Worm (Caenorhabditis elegans) whole organism, L1 larva: Measurements from ENCODE around the gene F59B10.5.
A peak's percentile ranks its signal among the peaks of the same experiment; 100 is the strongest.

Experiments
- C04F5.9 ChIP-seq: sonication (generic microtip); optimal IDR thresholded peaks from 2 replicates; lab custom pipeline; 2016; ENCODE audit warnings: missing genetic modification characterization, missing compliant biosample characterization
- C34B4.2 ChIP-seq: sonication (generic microtip); optimal IDR thresholded peaks from 2 replicates; lab custom pipeline; 2017; ENCODE audit warnings: mild to moderate bottlenecking, missing genetic modification characterization, missing compliant biosample characterization
- F16B12.6 ChIP-seq: fragments of 150-350 bp; optimal IDR thresholded peaks from 2 replicates; lab custom pipeline; 2014; ENCODE audit warnings: missing biosample characterization, missing genetic modification characterization
- aha-1 ChIP-seq: fragments of 150-350 bp; optimal IDR thresholded peaks from 2 replicates; lab custom pipeline; 2014; ENCODE audit warnings: missing biosample characterization, missing genetic modification characterization
- aly-2 ChIP-seq: fragments of 150-350 bp; optimal IDR thresholded peaks from 2 replicates; lab custom pipeline; 2014; ENCODE audit warnings: missing biosample characterization, missing genetic modification characterization
- ama-1 ChIP-seq: fragments of 150-350 bp; optimal IDR thresholded peaks from 2 replicates; lab custom pipeline; 2014
- blmp-1 ChIP-seq: fragments of 150-350 bp; optimal IDR thresholded peaks from 2 replicates; lab custom pipeline; 2014; ENCODE audit warnings: missing biosample characterization, missing genetic modification characterization
- ceh-82 ChIP-seq, 3 experiments: fragments of 150-350 bp in 1 of 3; sonication (generic microtip) in 2 of 3; optimal IDR thresholded peaks; 2 replicates each; lab custom pipeline; 2014 to 2017; ENCODE audit warnings: missing biosample characterization in 3 of 3, missing genetic modification characterization in 3 of 3
- ceh-88 ChIP-seq: fragments of 200-800 bp; sonication (Bioruptor generic); IDR thresholded peaks from 2 replicates; pipeline ENCODE4 v1.3.6; 2022; ENCODE audit warnings: missing genetic modification characterization, missing compliant biosample characterization
- ces-1 ChIP-seq: fragments of 150-350 bp; optimal IDR thresholded peaks from 2 replicates; lab custom pipeline; 2014; ENCODE audit warnings: missing biosample characterization, missing genetic modification reagents, missing genetic modification characterization
- dpl-1 ChIP-seq, 3 experiments: fragments of 150-350 bp in 2 of 3; sonication (generic microtip) in 1 of 3; optimal IDR thresholded peaks; 2 replicates each; lab custom pipeline; 2014 to 2017; ENCODE audit warnings: missing biosample characterization in 3 of 3, missing genetic modification characterization in 3 of 3, missing genetic modification reagents in 3 of 3
- efl-1 ChIP-seq, 4 experiments: fragments of 150-350 bp; optimal IDR thresholded peaks in 3 of 4; peaks in 1 of 4; 1 replicate in 1 of 4; 2 replicates in 3 of 4; lab custom pipeline; 2014; ENCODE audit warnings: missing biosample characterization in 2 of 4, missing genetic modification characterization in 2 of 4, missing genetic modification reagents in 2 of 4
- egl-13 ChIP-seq: sonication (generic microtip); optimal IDR thresholded peaks from 2 replicates; lab custom pipeline; 2016; ENCODE audit warnings: missing genotype, missing genetic modification reagents, missing genetic modification characterization, missing compliant biosample characterization
- elt-2 ChIP-seq: sonication (generic microtip); optimal IDR thresholded peaks from 2 replicates; lab custom pipeline; 2016; ENCODE audit warnings: missing genetic modification characterization, mild to moderate bottlenecking, inconsistent platforms, missing compliant biosample characterization, missing genetic modification reagents
- fkh-10 ChIP-seq: sonication (generic microtip); optimal IDR thresholded peaks from 2 replicates; lab custom pipeline; 2017; ENCODE audit warnings: missing biosample characterization, missing genetic modification reagents, missing genetic modification characterization
- fkh-4 ChIP-seq: sonication (generic microtip); optimal IDR thresholded peaks from 2 replicates; lab custom pipeline; 2016; ENCODE audit warnings: missing compliant biosample characterization, missing genetic modification characterization, borderline replicate concordance
- hlh-4 ChIP-seq: sonication (generic microtip); optimal IDR thresholded peaks from 2 replicates; lab custom pipeline; 2016; ENCODE audit warnings: mild to moderate bottlenecking, missing genetic modification characterization, missing compliant biosample characterization
- hpl-2 ChIP-seq: fragments of 150-350 bp; optimal IDR thresholded peaks from 2 replicates; lab custom pipeline; 2014; ENCODE audit warnings: missing biosample characterization, missing genetic modification reagents, missing genetic modification characterization
- irx-1 ChIP-seq: sonication (generic microtip); optimal IDR thresholded peaks from 2 replicates; lab custom pipeline; 2016; ENCODE audit warnings: missing genetic modification characterization, missing compliant biosample characterization
- isw-1 ChIP-seq: fragments of 200-800 bp; sonication (Bioruptor generic); IDR thresholded peaks from 2 replicates; pipeline ENCODE4 v1.3.6; 2022; ENCODE audit warnings: missing genetic modification characterization, missing compliant biosample characterization
- lin-13 ChIP-seq: fragments of 150-350 bp; optimal IDR thresholded peaks from 2 replicates; lab custom pipeline; 2014; ENCODE audit warnings: missing biosample characterization, missing genetic modification reagents, missing genetic modification characterization
- lin-14 ChIP-seq: fragments of 200-800 bp; sonication (Bioruptor generic); optimal IDR thresholded peaks from 2 replicates; lab custom pipeline; 2018; ENCODE audit warnings: mild to moderate bottlenecking, missing genetic modification characterization, moderate library complexity, missing compliant biosample characterization
- lin-15B ChIP-seq: fragments of 150-350 bp; sonication (generic microtip); optimal IDR thresholded peaks from 3 replicates; lab custom pipeline; 2014; ENCODE audit warnings: missing biosample characterization, missing genetic modification characterization
- lir-3 ChIP-seq: sonication (generic microtip); optimal IDR thresholded peaks from 2 replicates; lab custom pipeline; 2016; ENCODE audit warnings: mild to moderate bottlenecking, missing genetic modification characterization, moderate library complexity, missing compliant biosample characterization; ENCODE audit not compliant: poor library complexity
- lsy-2 ChIP-seq, 2 experiments: fragments of 150-350 bp; optimal IDR thresholded peaks; 2 replicates each; lab custom pipeline; 2014; ENCODE audit warnings: missing biosample characterization in 2 of 2, missing genetic modification characterization in 2 of 2
- mdl-1 ChIP-seq, 2 experiments: fragments of 150-350 bp; optimal IDR thresholded peaks; 2 replicates each; lab custom pipeline; 2014 to 2017; ENCODE audit warnings: missing biosample characterization in 2 of 2, missing genetic modification characterization in 2 of 2, inconsistent platforms in 1 of 2
- mef-2 ChIP-seq: fragments of 150-350 bp; optimal IDR thresholded peaks from 2 replicates; lab custom pipeline; 2014; ENCODE audit warnings: missing biosample characterization, missing genetic modification characterization
- mep-1 ChIP-seq: fragments of 150-350 bp; optimal IDR thresholded peaks from 2 replicates; lab custom pipeline; 2014; ENCODE audit warnings: missing biosample characterization, missing genetic modification characterization
- nhr-11 ChIP-seq: fragments of 150-350 bp; optimal IDR thresholded peaks from 2 replicates; lab custom pipeline; 2014; ENCODE audit warnings: missing biosample characterization, missing genetic modification characterization
- nhr-12 ChIP-seq: sonication (generic microtip); optimal IDR thresholded peaks from 2 replicates; lab custom pipeline; 2017; ENCODE audit warnings: missing biosample characterization, missing genetic modification characterization
- nhr-19 ChIP-seq: fragments of 200-800 bp; sonication (Bioruptor generic); conservative IDR thresholded peaks from 2 replicates; pipeline ENCODE4 v1.3.6; 2022; ENCODE audit warnings: missing genetic modification characterization, missing compliant biosample characterization
- nhr-71 ChIP-seq: sonication (generic microtip); optimal IDR thresholded peaks from 2 replicates; lab custom pipeline; 2016; ENCODE audit warnings: mild to moderate bottlenecking, missing genetic modification characterization, moderate library complexity, missing compliant biosample characterization
- nhr-76 ChIP-seq: sonication (generic microtip); optimal IDR thresholded peaks from 2 replicates; lab custom pipeline; 2017; ENCODE audit warnings: missing biosample characterization, missing genetic modification characterization
- nhr-85 ChIP-seq: sonication (generic microtip); peaks from one replicate; lab custom pipeline; 2016; ENCODE audit warnings: missing genetic modification characterization, inconsistent platforms, missing compliant biosample characterization
- pag-3 ChIP-seq: sonication (generic microtip); optimal IDR thresholded peaks from 2 replicates; lab custom pipeline; 2017; ENCODE audit warnings: missing genetic modification characterization, mild to moderate bottlenecking, missing compliant biosample characterization, antibody characterized with exemption, borderline replicate concordance; ENCODE audit not compliant: insufficient read depth
- rnt-1 ChIP-seq: sonication (generic microtip); optimal IDR thresholded peaks from 2 replicates; lab custom pipeline; 2016; ENCODE audit warnings: mild to moderate bottlenecking, missing genetic modification characterization, moderate library complexity, missing compliant biosample characterization
- sox-4 ChIP-seq: sonication (generic microtip); optimal IDR thresholded peaks from 2 replicates; lab custom pipeline; 2016; ENCODE audit warnings: missing genetic modification characterization, missing compliant biosample characterization
- swsn-7 ChIP-seq: sonication (generic microtip); optimal IDR thresholded peaks from 2 replicates; lab custom pipeline; 2016; ENCODE audit warnings: missing genetic modification characterization, missing compliant biosample characterization
- tbx-2 ChIP-seq: sonication (generic microtip); optimal IDR thresholded peaks from 2 replicates; lab custom pipeline; 2016; ENCODE audit warnings: missing genetic modification characterization, missing compliant biosample characterization
- tlp-1 ChIP-seq: fragments of 150-350 bp; optimal IDR thresholded peaks from 2 replicates; lab custom pipeline; 2014; ENCODE audit warnings: missing biosample characterization, missing genetic modification characterization
- unc-130 ChIP-seq: fragments of 150-350 bp; optimal IDR thresholded peaks from 2 replicates; lab custom pipeline; 2017; ENCODE audit warnings: missing biosample characterization, missing genetic modification characterization, inconsistent platforms
- unc-62 ChIP-seq: fragments of 150-350 bp; optimal IDR thresholded peaks from 2 replicates; lab custom pipeline; 2014; ENCODE audit warnings: missing biosample characterization, missing genetic modification reagents, missing genetic modification characterization
- vab-15 ChIP-seq: sonication (generic microtip); optimal IDR thresholded peaks from 2 replicates; lab custom pipeline; 2017; ENCODE audit warnings: missing genotype, mild to moderate bottlenecking, missing genetic modification characterization, missing compliant biosample characterization
- zip-4 ChIP-seq: fragments of 200-800 bp; sonication (Bioruptor generic); optimal IDR thresholded peaks from 2 replicates; lab custom pipeline; 2018; ENCODE audit warnings: mild to moderate bottlenecking, missing genetic modification characterization, moderate library complexity, missing compliant biosample characterization
- ztf-11 ChIP-seq, 2 experiments: sonication (generic microtip); optimal IDR thresholded peaks; 2 replicates each; lab custom pipeline; 2016 to 2017; ENCODE audit warnings: missing genetic modification characterization in 2 of 2, missing biosample characterization in 1 of 2, missing compliant biosample characterization in 1 of 2
- ztf-4 ChIP-seq: fragments of 150-350 bp; optimal IDR thresholded peaks from 2 replicates; lab custom pipeline; 2014; ENCODE audit warnings: missing biosample characterization, missing genetic modification characterization

The F59B10.5 gene

ce11 chrII:10558962-10559415 lies 35.5 kb upstream of the F59B10.5 start (continued):
- TF ChIP-seq nhr-76 (tag; lab: Kevin White, UChicago), result no peak
- TF ChIP-seq zip-4 (GFP tag; lab: Kevin White, UChicago), result peak; percentile 53
- peak; percentile 80 for TF ChIP-seq ceh-88 (GFP tag; lab: Robert Waterston, UW)
- no peak for TF ChIP-seq fkh-4 (tag; lab: Kevin White, UChicago)
- TF ChIP-seq pag-3 (tag; lab: Kevin White, UChicago), result no peak
- TF ChIP-seq, all 84 proteins: peak for 51

- TF ChIP-seq nhr-71 (tag; lab: Kevin White, UChicago), result peak; percentile 37
- TF ChIP-seq lsy-2 (tag; optimal IDR thresholded peaks at IDR 0.05; lab: Kevin White, UChicago), result peak; percentile 41 to 43
- no peak for TF ChIP-seq unc-62 (GFP tag; lab: Kevin White, UChicago)
- TF ChIP-seq mef-2 (tag; lab: Kevin White, UChicago), result no peak
- peak; percentile 65 for TF ChIP-seq unc-130 (tag; lab: Kevin White, UChicago)
- TF ChIP-seq elt-2 (tag; lab: Kevin White, UChicago), result no peak
- no peak for TF ChIP-seq isw-1 (GFP tag; lab: Robert Waterston, UW)
- peak; percentile 14 for TF ChIP-seq ztf-4 (tag; lab: Kevin White, UChicago)
- peak; percentile 85 for TF ChIP-seq rnt-1 (tag; lab: Kevin White, UChicago)
- TF ChIP-seq mep-1 (tag; lab: Kevin White, UChicago), result peak; percentile 18
- TF ChIP-seq mdl-1 (tag; optimal IDR thresholded peaks at IDR 0.05; lab: Kevin White, UChicago), result peak in 1 of 2 experiments; percentile 87
- TF ChIP-seq lir-3, result peak; percentile 45
- TF ChIP-seq lin-15B (tag; lab: Kevin White, UChicago), result no peak
- TF ChIP-seq tlp-1 (tag; lab: Kevin White, UChicago), result no peak
- peak; percentile 1 for TF ChIP-seq nhr-11 (tag; lab: Kevin White, UChicago)
- peak; percentile 61 for TF ChIP-seq lin-14
- peak in 1 of 2 experiments; percentile 3 for TF ChIP-seq efl-1 (optimal IDR thresholded peaks at IDR 0.05; lab: Kevin White, UChicago)
- peak in 1 of 2 experiments; percentile 89 for TF ChIP-seq efl-1 (GFP tag; optimal IDR thresholded peaks at IDR 0.05 in 1 of 2; lab: Kevin White, UChicago)
- no peak for TF ChIP-seq aha-1
- TF ChIP-seq dpl-1 (GFP tag; optimal IDR thresholded peaks at IDR 0.05; lab: Kevin White, UChicago), result peak in 1 of 3 experiments; percentile 2
- no peak for TF ChIP-seq nhr-12 (tag; lab: Kevin White, UChicago)
- TF ChIP-seq nhr-19 (GFP tag; lab: Robert Waterston, UW), result peak; percentile 34; the same call in 1 of the 2 replicates
These were observed 34.9 kb upstream of the F59B10.5 start for ce11 chrII:10558345-10558744.

- peak; percentile 11 for TF ChIP-seq lin-13
- TF ChIP-seq ama-1 (lab: Kevin White, UChicago), result peak; percentile 67
- TF ChIP-seq zip-4 (GFP tag; lab: Kevin White, UChicago), result no peak
- no peak for TF ChIP-seq mef-2 (tag; lab: Kevin White, UChicago)
- no peak for TF ChIP-seq egl-13 (tag; lab: Kevin White, UChicago)
- no peak for TF ChIP-seq C04F5.9 (tag; lab: Kevin White, UChicago)
- TF ChIP-seq aly-2 (tag; lab: Kevin White, UChicago), result no peak
- peak in 1 of 2 experiments; percentile 47 for TF ChIP-seq mdl-1 (tag; optimal IDR thresholded peaks at IDR 0.05; lab: Kevin White, UChicago)
- no peak for TF ChIP-seq ceh-82 (tag; optimal IDR thresholded peaks at IDR 0.05; lab: Kevin White, UChicago)
- peak; percentile 45 for TF ChIP-seq lir-3
- peak; percentile 79 for TF ChIP-seq blmp-1 (tag; lab: Kevin White, UChicago)
- TF ChIP-seq fkh-4 (tag; lab: Kevin White, UChicago), result no peak
- no peak for TF ChIP-seq fkh-10 (GFP tag; lab: Kevin White, UChicago)
- TF ChIP-seq C34B4.2 (tag; lab: Kevin White, UChicago), result no peak
- no peak for TF ChIP-seq ces-1 (GFP tag; lab: Kevin White, UChicago)
- TF ChIP-seq vab-15 (tag; lab: Kevin White, UChicago), result no peak
- peak; percentile 52 for TF ChIP-seq tbx-2 (tag; lab: Kevin White, UChicago)
- TF ChIP-seq sox-4 (tag; lab: Kevin White, UChicago), result no peak
- no peak for TF ChIP-seq F16B12.6
- TF ChIP-seq swsn-7, result peak; percentile 37
- peak; percentile 75 for TF ChIP-seq nhr-19 (GFP tag; lab: Robert Waterston, UW)
- TF ChIP-seq isw-1 (GFP tag; lab: Robert Waterston, UW), result no peak
- peak in 1 of 2 experiments; percentile 26 for TF ChIP-seq efl-1 (optimal IDR thresholded peaks at IDR 0.05; lab: Kevin White, UChicago)
- peak in 1 of 2 experiments; percentile 31 for TF ChIP-seq efl-1 (GFP tag; optimal IDR thresholded peaks at IDR 0.05 in 1 of 2; lab: Kevin White, UChicago)
- peak; percentile 22 for TF ChIP-seq elt-2 (tag; lab: Kevin White, UChicago)
- no peak for TF ChIP-seq unc-130 (tag; lab: Kevin White, UChicago)
- peak; percentile 97 for TF ChIP-seq nhr-85 (tag; lab: Kevin White, UChicago)
- no peak for TF ChIP-seq unc-62 (GFP tag; lab: Kevin White, UChicago)
- no peak for TF ChIP-seq hlh-4
- no peak for TF ChIP-seq lin-15B (tag; lab: Kevin White, UChicago)
- TF ChIP-seq irx-1, result peak; percentile 53
- peak; percentile 92 for TF ChIP-seq nhr-71 (tag; lab: Kevin White, UChicago)
- no peak for TF ChIP-seq ztf-11 (tag; optimal IDR thresholded peaks at IDR 0.05; lab: Kevin White, UChicago)
- TF ChIP-seq mep-1 (tag; lab: Kevin White, UChicago), result peak; percentile 88
- TF ChIP-seq hpl-2 (GFP tag; lab: Kevin White, UChicago), result no peak
These were observed 33.7 kb upstream of the F59B10.5 start for ce11 chrII:10557206-10557574.
